Fruit fly (Drosophila melanogaster): Measurements from ENCODE around the gene CG11356.

Gene CG11356

dm6 chrX:12072718-12073117 is 30.9 kb downstream of the CG11356 start, which contains the start of gene moon:
TSS of gene moon (minus strand) at chrX:12072818.
- no peak for TF ChIP-seq CG8478 (optimal IDR thresholded peaks at IDR 0.05)
- TF ChIP-seq Dll (optimal IDR thresholded peaks at IDR 0.05) = no peak
- no peak for TF ChIP-seq pan (optimal IDR thresholded peaks at IDR 0.05)
- no peak for TF ChIP-seq EcR (GFP tag; optimal IDR thresholded peaks at IDR 0.05)
- TF ChIP-seq usp (GFP tag; optimal IDR thresholded peaks at IDR 0.05) = no peak
- no peak for TF ChIP-seq psq (optimal IDR thresholded peaks at IDR 0.05)

dm6 chrX:12070137-12070536 is 33.5 kb downstream of the CG11356 start, which contains the start of gene CG34323:
TSS of gene CG34323 (plus strand) at chrX:12070437.
- TF ChIP-seq usp (GFP tag; optimal IDR thresholded peaks at IDR 0.05) (no peak), CG8478 (optimal IDR thresholded peaks at IDR 0.05) (no peak), Dll (optimal IDR thresholded peaks at IDR 0.05) (no peak), psq (optimal IDR thresholded peaks at IDR 0.05) (no peak), EcR (GFP tag; optimal IDR thresholded peaks at IDR 0.05) (no peak)

- TF ChIP-seq usp (GFP tag; optimal IDR thresholded peaks at IDR 0.05) (no peak), pan (optimal IDR thresholded peaks at IDR 0.05) (no peak), Dll (optimal IDR thresholded peaks at IDR 0.05) (no peak)
These were observed 44.1 kb downstream of the CG11356 start, which contains the start of gene Muc11A for dm6 chrX:12059495-12059894. TSS of gene Muc11A (plus strand) at chrX:12059795.

- no peak for TF ChIP-seq usp (GFP tag; optimal IDR thresholded peaks at IDR 0.05)
- no peak for TF ChIP-seq pan (optimal IDR thresholded peaks at IDR 0.05)
- TF ChIP-seq Dll (optimal IDR thresholded peaks at IDR 0.05) = no peak
- no peak for TF ChIP-seq EcR (GFP tag; optimal IDR thresholded peaks at IDR 0.05)
- no peak for TF ChIP-seq CG8478 (optimal IDR thresholded peaks at IDR 0.05)
- no peak for TF ChIP-seq psq (optimal IDR thresholded peaks at IDR 0.05)
These were observed 47.1 kb downstream of the CG11356 start, which contains the start of gene Uch-L5R for dm6 chrX:12056535-12056934. TSS of gene Uch-L5R (minus strand) at chrX:12056635.
